Fruit fly (Drosophila melanogaster) whole organism, wandering third instar larva: ENCODE results near the gene Lgr3.

Experiments
- Abd-B ChIP-seq: fragments of >200 bp; optimal IDR thresholded peaks from 2 replicates; lab custom pipeline; 2017; ENCODE audit warnings: missing biosample characterization, missing genetic modification characterization
- CrebA ChIP-seq: fragments of 200-800 bp; sonication (Bioruptor generic); optimal IDR thresholded peaks from 2 replicates; lab custom pipeline; 2016; ENCODE audit warnings: missing biosample characterization, mild to moderate bottlenecking, missing genetic modification characterization, borderline replicate concordance
- Dfd ChIP-seq: fragments of >200 bp; optimal IDR thresholded peaks from 2 replicates; lab custom pipeline; 2017; ENCODE audit warnings: missing biosample characterization, missing genetic modification characterization
- Dif ChIP-seq: fragments of 200-275, 200-300 bp; sonication (Bioruptor generic); optimal IDR thresholded peaks from 2 replicates; lab custom pipeline; 2018; ENCODE audit warnings: missing biosample characterization, missing genetic modification characterization; ENCODE audit not compliant: partially characterized antibody
- GATAd ChIP-seq: sonication (Bioruptor generic); optimal IDR thresholded peaks from 2 replicates; lab custom pipeline; 2016; ENCODE audit warnings: missing biosample characterization, missing genetic modification characterization
- HLH106 ChIP-seq: fragments of 200-800 bp; optimal IDR thresholded peaks from 3 replicates; lab custom pipeline; 2019; ENCODE audit warnings: missing biosample characterization, mild to moderate bottlenecking, missing genetic modification characterization, moderate library complexity
- Hnf4 ChIP-seq: fragments of 200-800 bp; sonication (Bioruptor generic); optimal IDR thresholded peaks from 2 replicates; lab custom pipeline; 2016; ENCODE audit warnings: missing biosample characterization, mild to moderate bottlenecking, missing genetic modification characterization
- Hr78 ChIP-seq: fragments of >200 bp; optimal IDR thresholded peaks from 2 replicates; lab custom pipeline; 2017; ENCODE audit warnings: missing biosample characterization, missing genetic modification characterization
- Hr83 ChIP-seq: fragments of 200-300 bp; sonication (Bioruptor generic); optimal IDR thresholded peaks from 2 replicates; lab custom pipeline; 2016; ENCODE audit warnings: missing biosample characterization, mild to moderate bottlenecking, missing genetic modification characterization, moderate library complexity; ENCODE audit not compliant: poor library complexity, severe bottlenecking
- Jra ChIP-seq: sonication (Bioruptor generic); optimal IDR thresholded peaks from 2 replicates; lab custom pipeline; 2016; ENCODE audit warnings: missing biosample characterization, missing genetic modification characterization
- Mio ChIP-seq: sonication (Bioruptor generic); optimal IDR thresholded peaks from 2 replicates; lab custom pipeline; 2016; ENCODE audit warnings: missing biosample characterization, missing genetic modification characterization
- Myc ChIP-seq: fragments of >200 bp; optimal IDR thresholded peaks from 2 replicates; lab custom pipeline; 2017
- N ChIP-seq: fragments of >200 bp; optimal IDR thresholded peaks from 2 replicates; lab custom pipeline; 2018; ENCODE audit warnings: missing biosample characterization, missing external identifiers, missing genetic modification characterization
- OdsH ChIP-seq: fragments of 200-800 bp; sonication (Bioruptor generic); optimal IDR thresholded peaks from 2 replicates; lab custom pipeline; 2016; ENCODE audit warnings: missing biosample characterization, mild to moderate bottlenecking, missing genetic modification characterization
- Rel ChIP-seq, 2 experiments: fragments of 200-800 bp; sonication (Bioruptor generic) in 1 of 2; optimal IDR thresholded peaks; 2 replicates in 1 of 2; 3 replicates in 1 of 2; lab custom pipeline; 2016 to 2019; ENCODE audit warnings: mild to moderate bottlenecking in 2 of 2, missing biosample characterization in 2 of 2, missing genetic modification characterization in 2 of 2, moderate library complexity in 1 of 2
- Sp1 ChIP-seq: fragments of 200-800 bp; sonication (Bioruptor generic); optimal IDR thresholded peaks from 3 replicates; lab custom pipeline; 2019; ENCODE audit warnings: missing biosample characterization, mild to moderate bottlenecking, missing genetic modification characterization, moderate library complexity
- Vsx2 ChIP-seq: fragments of 200-300, 225-300 bp; sonication (Bioruptor generic); optimal IDR thresholded peaks from 2 replicates; lab custom pipeline; 2018; ENCODE audit warnings: missing biosample characterization, missing genetic modification characterization; ENCODE audit not compliant: partially characterized antibody
- br ChIP-seq: fragments of 200-800 bp; sonication (Bioruptor generic); optimal IDR thresholded peaks from 2 replicates; lab custom pipeline; 2016; ENCODE audit warnings: missing biosample characterization, missing genetic modification characterization
- brk ChIP-seq: fragments of 200-800 bp; sonication (Bioruptor generic); optimal IDR thresholded peaks from 2 replicates; lab custom pipeline; 2016; ENCODE audit warnings: missing biosample characterization, mild to moderate bottlenecking, missing genetic modification characterization
- dl ChIP-seq, 2 experiments: fragments of 175-275, 200-275 bp in 1 of 2; fragments of 200-275 bp in 1 of 2; sonication (Bioruptor generic); optimal IDR thresholded peaks; lab custom pipeline; 2018; ENCODE audit warnings: mild to moderate bottlenecking in 2 of 2, missing biosample characterization in 2 of 2, missing genetic modification characterization in 2 of 2, moderate library complexity in 2 of 2; ENCODE audit not compliant: partially characterized antibody in 2 of 2, insufficient read depth in 1 of 2
- dmrt93B ChIP-seq: fragments of 200-800 bp; sonication (Bioruptor generic); optimal IDR thresholded peaks from 2 replicates; lab custom pipeline; 2018; ENCODE audit warnings: missing biosample characterization, mild to moderate bottlenecking, missing genetic modification characterization
- dsf ChIP-seq: sonication (Bioruptor generic); optimal IDR thresholded peaks from 2 replicates; lab custom pipeline; 2016; ENCODE audit warnings: missing biosample characterization, missing genetic modification characterization, borderline replicate concordance
- ey ChIP-seq: fragments of 200-800 bp; sonication (Bioruptor generic); optimal IDR thresholded peaks from 2 replicates; lab custom pipeline; 2016; ENCODE audit warnings: missing biosample characterization, missing genetic modification characterization
- foxo ChIP-seq, 2 experiments: fragments of 200-800 bp; sonication (Bioruptor generic); optimal IDR thresholded peaks; 2 replicates in 1 of 2; 3 replicates in 1 of 2; lab custom pipeline; 2016 to 2017; ENCODE audit warnings: missing biosample characterization in 2 of 2, missing genetic modification characterization in 2 of 2
- fru ChIP-seq: fragments of 200-800 bp; sonication (Bioruptor generic); optimal IDR thresholded peaks from 3 replicates; lab custom pipeline; 2016; ENCODE audit warnings: missing biosample characterization, mild to moderate bottlenecking, missing genetic modification characterization
- h ChIP-seq: fragments of 200-800 bp; sonication (Bioruptor generic); optimal IDR thresholded peaks from 3 replicates; lab custom pipeline; 2016; ENCODE audit warnings: missing biosample characterization, mild to moderate bottlenecking, missing genetic modification characterization
- jim ChIP-seq: fragments of 175-275, 200-325 bp; sonication (Bioruptor generic); optimal IDR thresholded peaks from 2 replicates; lab custom pipeline; 2016; ENCODE audit warnings: missing biosample characterization, mild to moderate bottlenecking, missing genetic modification characterization
- lola ChIP-seq: fragments of >200 bp; optimal IDR thresholded peaks from 2 replicates; lab custom pipeline; 2017; ENCODE audit warnings: missing biosample characterization, missing genetic modification characterization
- rgr ChIP-seq: fragments of 200-800 bp; sonication (Bioruptor generic); optimal IDR thresholded peaks from 3 replicates; lab custom pipeline; 2016; ENCODE audit warnings: missing biosample characterization, mild to moderate bottlenecking, missing genetic modification characterization
- sage ChIP-seq: fragments of 200-800 bp; sonication (Bioruptor generic); optimal IDR thresholded peaks from 2 replicates; lab custom pipeline; 2016; ENCODE audit warnings: missing biosample characterization, mild to moderate bottlenecking, missing genetic modification characterization
- sv ChIP-seq: fragments of 200-800 bp; sonication (Bioruptor generic); optimal IDR thresholded peaks from 3 replicates; lab custom pipeline; 2016; ENCODE audit warnings: missing biosample characterization, missing genetic modification characterization
- tai ChIP-seq: sonication (Bioruptor generic); optimal IDR thresholded peaks from 2 replicates; lab custom pipeline; 2016; ENCODE audit warnings: missing biosample characterization, missing genetic modification characterization

Lgr3 gene

dm6 chr3R:25686698-25687420, 21.2 kb downstream of the Lgr3 start, which contains the start of gene CLS:
TSS of gene CLS (minus strand) at chr3R:25687370.
- TF ChIP-seq Myc (lab: Kevin White, UChicago) (no peak), Mio (no peak), Abd-B (GFP tag; lab: Kevin White, UChicago) (no peak), dl (GFP tag; optimal IDR thresholded peaks at IDR 0.05; lab: Kevin White, UChicago; ENCODE audit: insufficient read depth in 1 of 2, partially characterized antibody in 2 of 2) (no peak), GATAd (GFP tag; lab: Kevin White, UChicago) (no peak), lola (no peak), rgr (no peak), Rel (GFP tag; optimal IDR thresholded peaks at IDR 0.05; lab: Kevin White, UChicago) (no peak), Rel (tag; optimal IDR thresholded peaks at IDR 0.05; lab: Kevin White, UChicago) (no peak), Hr83 (no peak)

DNA sequence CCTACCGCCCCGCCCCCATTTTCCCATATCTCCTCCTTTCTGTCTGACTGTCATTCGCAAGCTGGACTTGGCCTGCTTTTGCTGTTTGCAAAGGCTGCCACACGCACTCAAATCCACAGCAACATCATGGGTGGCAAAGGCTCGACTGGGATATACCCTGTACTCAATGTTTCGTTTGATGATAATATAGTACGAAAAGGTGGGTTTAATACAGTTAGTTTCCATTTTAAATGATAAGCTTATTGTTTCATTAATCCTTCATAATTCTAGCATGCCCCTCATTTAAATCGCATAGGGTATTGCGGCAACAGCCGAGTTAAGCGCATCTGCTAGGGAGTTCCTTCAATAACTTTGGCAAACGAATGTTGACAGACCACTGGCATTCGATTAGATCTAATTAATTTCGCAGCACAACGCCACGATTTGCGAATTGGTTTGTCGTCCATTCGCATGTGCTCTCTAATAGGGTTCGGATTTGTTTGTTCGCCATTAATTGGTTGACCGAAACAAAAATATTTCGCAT, 28.6 kb downstream of the Lgr3 start:
- TF ChIP-seq Myc (lab: Kevin White, UChicago), result no peak
- no peak for TF ChIP-seq Hr83
- no peak for TF ChIP-seq Dfd
- TF ChIP-seq brk, result no peak

DNA sequence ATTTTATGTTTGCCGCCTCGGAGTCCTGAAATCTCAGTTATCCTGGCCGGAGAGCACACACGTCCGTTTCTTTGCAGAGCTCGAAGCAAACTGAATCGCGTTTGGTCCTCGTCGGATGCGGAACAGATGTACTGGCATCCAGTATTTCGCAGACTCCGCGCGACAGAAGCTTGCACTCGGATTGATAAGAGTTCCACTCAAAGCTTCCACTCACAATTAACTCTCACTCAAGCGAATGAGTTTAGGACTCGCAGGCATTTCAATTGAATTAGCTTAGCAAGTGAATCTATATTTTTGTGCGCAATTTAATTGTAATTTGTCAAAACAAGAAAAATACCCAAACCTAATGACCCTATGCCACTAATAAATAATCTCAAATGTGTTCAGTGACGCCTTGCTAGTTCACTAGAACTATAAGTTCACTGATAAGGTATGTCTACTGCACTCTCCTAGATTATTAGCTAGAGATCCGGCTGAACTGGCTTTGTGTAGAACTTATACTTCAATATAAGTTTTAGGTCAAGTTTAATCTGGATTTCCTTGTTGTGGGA, 54.5 kb downstream of the Lgr3 start:
- TF ChIP-seq CrebA (GFP tag; lab: Kevin White, UChicago) (no peak), OdsH (GFP tag; lab: Kevin White, UChicago) (no peak), Mio (no peak), Sp1 (GFP tag; lab: Kevin White, UChicago) (no peak), tai (GFP tag; lab: Kevin White, UChicago) (no peak), sv (GFP tag; lab: Kevin White, UChicago) (no peak), h (GFP tag; lab: Kevin White, UChicago) (no peak), fru (no peak)

DNA sequence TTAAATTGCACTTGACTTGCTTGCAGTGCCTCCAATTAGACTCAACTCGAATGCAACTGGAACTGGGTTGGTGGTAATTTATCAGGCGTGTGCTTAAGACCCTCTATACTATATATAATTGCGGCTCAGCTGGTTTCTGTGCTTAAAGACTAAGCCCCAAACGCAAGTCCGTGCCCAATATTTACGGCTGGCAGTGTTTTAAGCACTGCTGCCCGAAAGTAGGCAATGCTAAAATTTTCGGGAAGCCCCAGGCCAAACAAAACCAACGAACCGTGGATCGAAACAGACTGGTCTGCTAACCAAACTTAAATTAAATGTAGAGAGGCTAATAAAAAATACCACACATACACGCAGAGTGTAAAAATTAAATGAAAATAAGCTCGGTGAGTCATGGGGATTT, 55.4 kb downstream of the Lgr3 start:
- TF ChIP-seq Hr78 (GFP tag; lab: Kevin White, UChicago) (no peak), HLH106 (tag; lab: Kevin White, UChicago) (no peak), Rel (GFP tag; optimal IDR thresholded peaks at IDR 0.05; lab: Kevin White, UChicago) (no peak), Rel (tag; optimal IDR thresholded peaks at IDR 0.05; lab: Kevin White, UChicago) (no peak), Dif (GFP tag; lab: Kevin White, UChicago) (no peak), GATAd (GFP tag; lab: Kevin White, UChicago) (no peak), dmrt93B (GFP tag; lab: Kevin White, UChicago) (no peak)

dm6 chr3R:25723795-25724194, 58.2 kb downstream of the Lgr3 start:
- TF ChIP-seq sage (GFP tag; lab: Kevin White, UChicago) (no peak), Sp1 (GFP tag; lab: Kevin White, UChicago) (no peak), GATAd (GFP tag; lab: Kevin White, UChicago) (no peak), jim (GFP tag; lab: Kevin White, UChicago) (no peak), lola (no peak), Hr78 (GFP tag; lab: Kevin White, UChicago) (no peak), Hnf4 (no peak), Abd-B (GFP tag; lab: Kevin White, UChicago) (no peak), N (no peak), Vsx2 (GFP tag; lab: Kevin White, UChicago) (no peak), ey (no peak), Hr83 (no peak), dmrt93B (GFP tag; lab: Kevin White, UChicago) (no peak), br (GFP tag; lab: Kevin White, UChicago) (no peak), Jra (GFP tag; lab: Kevin White, UChicago) (no peak), h (GFP tag; lab: Kevin White, UChicago) (no peak), foxo (GFP tag; optimal IDR thresholded peaks at IDR 0.05; lab: Kevin White, UChicago) (no peak), CrebA (GFP tag; lab: Kevin White, UChicago) (no peak), dsf (no peak), OdsH (GFP tag; lab: Kevin White, UChicago) (no peak)
